Worm (Caenorhabditis elegans) whole organism, L4/young adult: ENCODE data around the gene hpo-10.

ENCODE experiments used
- W03F9.2 ChIP-seq: fragments of 150-350 bp; optimal IDR thresholded peaks from 2 replicates; lab custom pipeline; 2014; ENCODE audit warnings: missing biosample characterization, missing genetic modification characterization
- him-1 ChIP-seq: sonication (generic microtip); optimal IDR thresholded peaks from 2 replicates; lab custom pipeline; 2016; ENCODE audit warnings: missing genotype, missing genetic modification reagents, missing genetic modification characterization, missing compliant biosample characterization

DNA sequence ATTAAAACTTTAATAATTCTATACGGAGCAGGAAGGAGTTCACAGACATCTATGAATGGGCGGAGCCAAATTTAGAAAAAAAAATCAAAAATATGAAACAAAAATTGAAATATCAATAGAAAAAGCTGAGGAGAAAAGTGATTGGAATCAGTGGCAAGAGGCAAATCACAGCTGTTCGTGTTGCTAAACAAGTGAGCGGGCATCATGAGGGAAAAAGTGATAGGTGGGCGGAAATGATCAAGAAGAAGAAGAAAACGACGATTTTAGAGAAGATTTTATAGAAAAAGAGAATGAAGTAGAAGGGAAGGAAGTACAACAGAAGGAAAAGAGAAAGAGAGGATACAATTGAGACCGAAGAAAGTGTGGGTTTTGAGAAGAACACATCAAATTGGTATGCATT is 19.3 kb downstream of the hpo-10 start:
- TF ChIP-seq him-1 (tag; lab: Kevin White, UChicago): no peak
- TF ChIP-seq W03F9.2: no peak
